Worm (Caenorhabditis elegans) whole organism, L3 larva: ENCODE measurements around the gene C56C10.7.
"Not testable (repeated sequence)": the region's sequence is repeated elsewhere in the genome, so short reads cannot be mapped to it uniquely, and the experiment has no call there.

ENCODE experiments used
- ZK546.5 ChIP-seq: sonication (generic microtip); optimal IDR thresholded peaks from 2 replicates; lab custom pipeline; 2017; ENCODE audit warnings: missing biosample characterization, missing genetic modification characterization
- aly-2 ChIP-seq: fragments of 150-350 bp; optimal IDR thresholded peaks from 2 replicates; lab custom pipeline; 2014; ENCODE audit warnings: missing biosample characterization, missing genetic modification characterization
- ama-1 ChIP-seq: fragments of 150-350 bp; optimal IDR thresholded peaks from 2 replicates; lab custom pipeline; 2018
- ceh-82 ChIP-seq: fragments of 150-350 bp; optimal IDR thresholded peaks from 2 replicates; lab custom pipeline; 2014; ENCODE audit warnings: missing biosample characterization, missing genetic modification characterization
- ceh-9 ChIP-seq: sonication (generic microtip); optimal IDR thresholded peaks from 2 replicates; lab custom pipeline; 2018; ENCODE audit warnings: missing biosample characterization, missing genetic modification characterization
- elt-1 ChIP-seq: fragments of 150-350 bp; optimal IDR thresholded peaks from 2 replicates; lab custom pipeline; 2014; ENCODE audit warnings: missing biosample characterization, missing genetic modification characterization
- elt-2 ChIP-seq: sonication (generic microtip); optimal IDR thresholded peaks from 2 replicates; lab custom pipeline; 2016; ENCODE audit warnings: missing genetic modification reagents, mild to moderate bottlenecking, missing genetic modification characterization, missing compliant biosample characterization
- fkh-10 ChIP-seq: sonication (generic microtip); optimal IDR thresholded peaks from 2 replicates; lab custom pipeline; 2017; ENCODE audit warnings: missing biosample characterization, missing genetic modification reagents, missing genetic modification characterization
- fkh-2 ChIP-seq: fragments of 150-350 bp; optimal IDR thresholded peaks from 2 replicates; lab custom pipeline; 2014; ENCODE audit warnings: missing biosample characterization, missing genetic modification reagents, missing genetic modification characterization
- fos-1 ChIP-seq: fragments of 150-350 bp; optimal IDR thresholded peaks from 2 replicates; lab custom pipeline; 2014; ENCODE audit warnings: missing biosample characterization, missing genetic modification characterization
- hmg-11 ChIP-seq: sonication (generic microtip); optimal IDR thresholded peaks from 2 replicates; lab custom pipeline; 2016; ENCODE audit warnings: missing genetic modification characterization, missing compliant biosample characterization
- lin-15B ChIP-seq: fragments of 150-350 bp; optimal IDR thresholded peaks from 2 replicates; lab custom pipeline; 2014; ENCODE audit warnings: missing biosample characterization, missing genetic modification characterization
- lin-39 ChIP-seq: fragments of 150-350 bp; optimal IDR thresholded peaks from 2 replicates; lab custom pipeline; 2018; ENCODE audit warnings: missing biosample characterization, missing genetic modification reagents, missing genetic modification characterization
- lsy-12 ChIP-seq: sonication (generic microtip); optimal IDR thresholded peaks from 2 replicates; lab custom pipeline; 2016; ENCODE audit warnings: mild to moderate bottlenecking, missing genetic modification characterization, missing compliant biosample characterization
- mdl-1 ChIP-seq: fragments of 150-350 bp; optimal IDR thresholded peaks from 2 replicates; lab custom pipeline; 2014; ENCODE audit warnings: missing biosample characterization, missing genetic modification characterization
- mml-1 ChIP-seq: fragments of 150-350 bp; sonication (generic microtip); optimal IDR thresholded peaks from 3 replicates; lab custom pipeline; 2014; ENCODE audit warnings: missing biosample characterization, missing genetic modification characterization
- nfya-1 ChIP-seq: sonication (generic microtip); optimal IDR thresholded peaks from 2 replicates; lab custom pipeline; 2017; ENCODE audit warnings: missing genetic modification characterization, mild to moderate bottlenecking, missing compliant biosample characterization, antibody characterized with exemption, moderate library complexity; ENCODE audit not compliant: insufficient read depth
- nhr-25 ChIP-seq: sonication (generic microtip); optimal IDR thresholded peaks from 2 replicates; lab custom pipeline; 2017; ENCODE audit warnings: missing biosample characterization, missing genetic modification characterization
- nhr-28 ChIP-seq: fragments of 150-350 bp; optimal IDR thresholded peaks from 2 replicates; lab custom pipeline; 2014; ENCODE audit warnings: missing biosample characterization, missing genetic modification characterization
- nhr-43 ChIP-seq: sonication (generic microtip); optimal IDR thresholded peaks from 2 replicates; lab custom pipeline; 2016; ENCODE audit warnings: mild to moderate bottlenecking, missing genetic modification characterization, missing compliant biosample characterization; ENCODE audit not compliant: poor library complexity, severe bottlenecking
- nhr-67 ChIP-seq: fragments of 150-350 bp; optimal IDR thresholded peaks from 2 replicates; lab custom pipeline; 2014; ENCODE audit warnings: missing biosample characterization, missing genetic modification characterization
- nhr-77 ChIP-seq: fragments of 150-350 bp; optimal IDR thresholded peaks from 2 replicates; lab custom pipeline; 2014; ENCODE audit warnings: missing biosample characterization, missing genetic modification characterization
- pha-4 ChIP-seq: fragments of 150-350 bp; optimal IDR thresholded peaks from 2 replicates; lab custom pipeline; 2014; ENCODE audit warnings: missing biosample characterization, missing genetic modification reagents, missing genetic modification characterization
- pqm-1 ChIP-seq: fragments of 150-350 bp; optimal IDR thresholded peaks from 2 replicates; lab custom pipeline; 2017; ENCODE audit warnings: missing biosample characterization, missing genetic modification characterization, inconsistent platforms
- sea-2 ChIP-seq: fragments of 150-350 bp; sonication (generic microtip); optimal IDR thresholded peaks from 4 replicates; lab custom pipeline; 2014; ENCODE audit warnings: missing biosample characterization, missing genetic modification reagents, missing genetic modification characterization
- unc-62 ChIP-seq: fragments of 150-350 bp; sonication (generic microtip); optimal IDR thresholded peaks from 4 replicates; lab custom pipeline; 2014; ENCODE audit warnings: missing biosample characterization, missing genetic modification reagents, missing genetic modification characterization
- zag-1 ChIP-seq: fragments of 150-350 bp; optimal IDR thresholded peaks from 2 replicates; lab custom pipeline; 2014; ENCODE audit warnings: missing biosample characterization, missing genetic modification characterization
- ztf-11 ChIP-seq: fragments of 150-350 bp; optimal IDR thresholded peaks from 2 replicates; lab custom pipeline; 2014; ENCODE audit warnings: missing biosample characterization, missing genetic modification characterization
- ztf-4 ChIP-seq: fragments of 150-350 bp; optimal IDR thresholded peaks from 2 replicates; lab custom pipeline; 2014; ENCODE audit warnings: missing biosample characterization, missing genetic modification characterization

The C56C10.7 gene

DNA sequence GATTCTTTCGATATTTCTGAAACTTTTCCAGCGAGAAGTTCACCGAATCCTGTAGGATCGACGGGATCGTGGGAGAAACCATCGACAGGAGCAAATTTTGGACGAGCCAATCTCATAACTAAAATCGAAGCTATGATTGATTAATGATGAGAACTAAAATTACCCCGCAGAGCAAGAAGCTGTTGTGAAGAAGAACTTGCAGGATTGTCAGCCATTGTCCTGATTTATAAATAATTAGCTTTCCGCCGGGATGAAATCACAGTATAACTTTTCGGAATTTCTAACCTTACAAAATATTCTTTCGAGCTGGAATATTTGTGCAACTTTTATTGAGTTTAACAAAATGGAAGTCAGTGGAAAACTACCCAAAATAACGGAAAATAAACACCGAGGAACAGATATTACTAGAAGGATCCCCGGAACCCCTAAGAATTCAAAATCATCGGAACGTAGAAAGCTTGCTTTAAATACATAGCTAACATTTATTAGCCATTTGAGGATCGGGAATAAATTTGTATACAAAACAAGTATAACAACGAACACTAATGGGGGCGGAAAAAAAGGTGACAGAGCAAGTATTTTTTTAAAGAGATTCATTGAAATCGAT, at the start of gene C56C10.7:
Gene C56C10.7, minus strand, starts transcription at position 312 of the 607 bp plus-strand sequence.
- TF ChIP-seq fos-1 (tag; lab: Kevin White, UChicago) (no peak), nhr-43 (tag; lab: Kevin White, UChicago) (no peak), mdl-1 (tag; lab: Kevin White, UChicago) (no peak), hmg-11 (no peak), elt-1 (tag; lab: Kevin White, UChicago) (no peak), nhr-77 (tag; lab: Kevin White, UChicago) (peak; percentile 58), nhr-28 (tag; lab: Kevin White, UChicago) (no peak), sea-2 (GFP tag; lab: Kevin White, UChicago) (no peak), zag-1 (tag; lab: Kevin White, UChicago) (no peak), lin-15B (tag; lab: Kevin White, UChicago) (no peak), nhr-25 (tag; lab: Kevin White, UChicago) (peak; percentile 26), ama-1 (lab: Kevin White, UChicago) (no peak), fkh-2 (no peak), elt-2 (tag; lab: Kevin White, UChicago) (peak; percentile 16)

DNA sequence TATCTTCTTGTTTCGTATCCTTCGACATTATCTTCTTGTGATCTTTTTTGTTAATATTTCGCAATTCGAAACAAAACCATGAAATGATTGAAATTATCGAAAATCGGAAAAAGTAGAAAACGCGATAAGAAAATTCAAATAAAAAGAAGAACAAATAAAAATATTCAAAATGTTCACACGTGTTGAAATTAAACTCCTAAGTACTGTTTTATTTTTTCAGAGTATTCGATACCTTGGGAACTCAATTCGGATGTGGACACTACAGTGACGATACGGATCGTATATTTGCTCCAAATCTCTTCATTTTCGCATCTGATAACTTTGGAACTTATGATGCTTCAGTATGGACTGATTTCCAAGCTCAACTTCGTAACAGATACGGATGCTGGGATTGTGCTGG, 48.8 kb upstream of the C56C10.7 start, which contains the start of gene T19D12.5:
Gene T19D12.5, minus strand, starts transcription at position 101 of the 400 bp plus-strand sequence.
- no peak for TF ChIP-seq pha-4 (tag; lab: Kevin White, UChicago)
- no peak for TF ChIP-seq fkh-2
- no peak for TF ChIP-seq ceh-82
- TF ChIP-seq hmg-11, result no peak
- TF ChIP-seq ztf-11 (tag; lab: Kevin White, UChicago), result no peak
- TF ChIP-seq nhr-28 (tag; lab: Kevin White, UChicago), result no peak
- TF ChIP-seq fkh-10, result no peak
- no peak for TF ChIP-seq nhr-67 (tag; lab: Kevin White, UChicago)

ce11 chrII:6631995-6632394, 44.6 kb upstream of the C56C10.7 start:
- TF ChIP-seq ZK546.5 (tag; lab: Kevin White, UChicago) (no peak), elt-2 (tag; lab: Kevin White, UChicago) (peak; percentile 54), lin-39 (tag; lab: Kevin White, UChicago) (no peak), unc-62 (no peak)

ce11 chrII:6630811-6631210, 43.4 kb upstream of the C56C10.7 start, which contains the start of gene T19D12.4:
Gene T19D12.4, plus strand, starts transcription at chrII:6631105.
- TF ChIP-seq pqm-1 (tag; lab: Kevin White, UChicago) (peak; percentile 28), elt-2 (tag; lab: Kevin White, UChicago) (peak; percentile 54), lin-15B (tag; lab: Kevin White, UChicago) (no peak)

ce11 chrII:6629775-6630174, 42.4 kb upstream of the C56C10.7 start:
- TF ChIP-seq fkh-10, result no peak
- TF ChIP-seq elt-2 (tag; lab: Kevin White, UChicago), result peak; percentile 14

DNA sequence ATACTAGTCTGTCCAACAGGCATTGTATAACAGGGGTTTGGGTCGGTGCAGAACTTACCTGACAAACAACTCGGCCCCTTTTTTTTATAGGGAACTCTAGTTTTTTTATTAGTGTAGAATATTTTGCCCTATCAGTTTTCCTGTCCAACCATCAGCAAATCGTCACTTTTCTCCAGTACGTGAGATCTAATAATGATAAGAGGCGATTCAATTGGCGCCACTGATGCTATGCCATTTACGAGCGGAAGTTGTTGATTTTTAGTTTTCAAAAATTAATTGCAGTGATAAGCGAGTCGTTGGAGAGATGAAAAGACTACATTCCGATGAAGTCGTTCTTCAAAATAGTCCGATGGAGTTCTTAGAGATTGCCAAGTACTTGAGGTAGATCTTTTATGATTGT, 41.0 kb upstream of the C56C10.7 start:
- peak; percentile 10 for TF ChIP-seq pqm-1 (tag; lab: Kevin White, UChicago)
- TF ChIP-seq ztf-4 (tag; lab: Kevin White, UChicago), result no peak
- TF ChIP-seq elt-2 (tag; lab: Kevin White, UChicago), result peak; percentile 58
- TF ChIP-seq, all 47 proteins: peak for 2

DNA sequence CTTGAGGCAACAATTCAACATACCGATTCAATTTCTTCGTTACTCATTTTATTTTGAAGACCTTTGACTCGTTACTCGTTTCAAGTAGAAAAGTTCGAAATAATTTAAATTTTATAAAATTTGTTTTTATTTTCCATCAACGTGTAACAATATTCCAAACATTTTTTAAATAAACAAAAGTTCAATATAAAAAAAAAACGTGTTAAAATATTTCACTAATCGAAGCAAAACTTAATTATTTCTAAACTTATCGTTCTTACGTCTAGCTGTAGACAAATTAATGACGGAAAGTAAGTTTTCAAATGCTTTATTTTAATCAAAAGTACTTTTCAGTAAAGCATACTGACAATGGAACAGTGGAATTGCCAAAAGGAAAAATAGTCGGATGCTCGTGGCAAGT, 39.8 kb upstream of the C56C10.7 start, which contains the start of the genes F54H5.5 and F54H5.2:
Gene F54H5.5, minus strand, starts transcription at position 101 of the 400 bp plus-strand sequence.
Gene F54H5.2, plus strand, starts transcription at position 303 of the 400 bp plus-strand sequence.
- not testable (repeated sequence) for TF ChIP-seq sea-2 (GFP tag; lab: Kevin White, UChicago); mml-1 (tag; lab: Kevin White, UChicago); ceh-9

DNA sequence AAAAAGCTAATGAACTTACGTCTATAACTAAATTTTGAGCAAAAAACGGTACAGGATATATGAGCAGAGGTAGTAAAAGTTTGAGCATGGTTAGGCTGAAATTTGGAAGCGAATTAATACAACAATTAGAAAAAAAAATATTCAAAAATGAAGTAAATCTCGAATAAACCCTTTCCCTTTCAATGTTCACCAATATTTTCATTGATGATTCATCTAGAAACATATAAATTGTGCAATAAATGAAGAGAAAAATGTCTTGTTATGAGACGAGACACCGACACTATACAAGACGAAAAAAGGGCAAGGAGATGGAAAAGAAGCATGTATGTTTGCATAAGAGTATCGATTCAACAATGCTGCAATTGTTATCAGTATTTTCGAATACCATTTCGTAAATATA, 37.9 kb upstream of the C56C10.7 start, which contains the start of gene F54H5.14:
Gene F54H5.14, minus strand, starts transcription at position 101 of the 400 bp plus-strand sequence.
- TF ChIP-seq fkh-10, result no peak
- peak; percentile 30 for TF ChIP-seq pqm-1 (tag; lab: Kevin White, UChicago)
- TF ChIP-seq lsy-12 (tag; lab: Kevin White, UChicago), result no peak
- peak; percentile 45 for TF ChIP-seq elt-2 (tag; lab: Kevin White, UChicago)
- no peak for TF ChIP-seq unc-62
- TF ChIP-seq pha-4 (tag; lab: Kevin White, UChicago), result peak; percentile 44
- TF ChIP-seq aly-2, result no peak
- TF ChIP-seq nfya-1 (tag; lab: Kevin White, UChicago), result no peak
